Fruit fly (Drosophila melanogaster) whole organism, embryonic: ENCODE results near the gene CG13605.

Experiments
- ATbp ChIP-seq: fragments of 200-800 bp; sonication (Bioruptor generic); optimal IDR thresholded peaks from 2 replicates; lab custom pipeline; 2017; ENCODE audit warnings: missing biosample characterization, mild to moderate bottlenecking, missing genetic modification characterization, missing genetic modification reagents
- Atf-2 ChIP-seq: fragments of 200-800 bp; sonication (Bioruptor generic); optimal IDR thresholded peaks from 2 replicates; lab custom pipeline; 2016; ENCODE audit warnings: missing biosample characterization, missing genetic modification characterization
- Bdp1 ChIP-seq: fragments of 200-800 bp; sonication (Bioruptor generic); optimal IDR thresholded peaks from 3 replicates; lab custom pipeline; 2016; ENCODE audit warnings: missing biosample characterization, missing genetic modification characterization
- CG10147 ChIP-seq: fragments of 200-800 bp; sonication (Bioruptor generic); optimal IDR thresholded peaks from 2 replicates; lab custom pipeline; 2019; ENCODE audit warnings: missing biosample characterization, mild to moderate bottlenecking, missing genetic modification characterization, moderate library complexity
- CG10209 ChIP-seq: fragments of 200-800 bp; sonication (Bioruptor generic); optimal IDR thresholded peaks from 3 replicates; lab custom pipeline; 2017; ENCODE audit warnings: missing biosample characterization, mild to moderate bottlenecking, missing genetic modification characterization, missing genetic modification reagents
- CG1024 ChIP-seq: fragments of 200-800 bp; sonication (Bioruptor generic); IDR thresholded peaks from 2 replicates; pipeline ENCODE4 v1.3.6; 2022; ENCODE audit warnings: missing biosample characterization, missing genetic modification characterization
- CG12104 ChIP-seq: fragments of 200-800 bp; sonication (Bioruptor generic); optimal IDR thresholded peaks from 3 replicates; lab custom pipeline; 2016; ENCODE audit warnings: missing biosample characterization, missing genetic modification characterization
- CG12219 ChIP-seq: fragments of 200-800 bp; sonication (Bioruptor generic); optimal IDR thresholded peaks from 3 replicates; lab custom pipeline; 2018; ENCODE audit warnings: missing biosample characterization, mild to moderate bottlenecking, missing genetic modification characterization
- CG13296 ChIP-seq: fragments of 200-800 bp; sonication (Bioruptor generic); optimal IDR thresholded peaks from 3 replicates; lab custom pipeline; 2018; ENCODE audit warnings: missing biosample characterization, mild to moderate bottlenecking, missing genetic modification characterization
- CG15073 ChIP-seq: fragments of 200-800 bp; sonication (Bioruptor generic); optimal IDR thresholded peaks from 2 replicates; lab custom pipeline; 2016; ENCODE audit warnings: missing biosample characterization, missing genetic modification characterization
- CG17328 ChIP-seq: fragments of 200-800 bp; sonication (Bioruptor generic); IDR thresholded peaks from 2 replicates; pipeline ENCODE4 v1.3.6; 2022; ENCODE audit warnings: missing biosample characterization, missing genetic modification characterization
- CG17829 ChIP-seq: fragments of 200-800 bp; optimal IDR thresholded peaks from 2 replicates; lab custom pipeline; 2019; ENCODE audit warnings: missing biosample characterization, mild to moderate bottlenecking, missing genetic modification characterization, moderate library complexity
- CG30403 ChIP-seq: fragments of 200-800 bp; sonication (Bioruptor generic); optimal IDR thresholded peaks from 3 replicates; lab custom pipeline; 2016; ENCODE audit warnings: missing biosample characterization, missing genetic modification characterization
- CG30431 ChIP-seq: fragments of 200-800 bp; sonication (Bioruptor generic); optimal IDR thresholded peaks from 2 replicates; lab custom pipeline; 2017; ENCODE audit warnings: missing biosample characterization, missing genetic modification characterization
- CG31441 ChIP-seq: fragments of 200-800 bp; sonication (Bioruptor generic); IDR thresholded peaks from 2 replicates; pipeline ENCODE4 v1.3.6; 2022; ENCODE audit warnings: missing biosample characterization, missing genetic modification characterization
- CG3163 ChIP-seq: fragments of 200-800 bp; sonication (Bioruptor generic); optimal IDR thresholded peaks from 3 replicates; lab custom pipeline; 2016; ENCODE audit warnings: missing biosample characterization, missing genetic modification characterization
- CG4707 ChIP-seq: fragments of 200-800 bp; sonication (Bioruptor generic); optimal IDR thresholded peaks from 2 replicates; lab custom pipeline; 2018; ENCODE audit warnings: missing biosample characterization, mild to moderate bottlenecking, missing genetic modification characterization, moderate library complexity
- CG6683 ChIP-seq: fragments of 200-800 bp; sonication (Bioruptor generic); optimal IDR thresholded peaks from 2 replicates; lab custom pipeline; 2017; ENCODE audit warnings: missing biosample characterization, mild to moderate bottlenecking, missing genetic modification characterization, missing genetic modification reagents
- CG6791 ChIP-seq: fragments of 200-800 bp; sonication (Bioruptor generic); IDR thresholded peaks from 3 replicates; pipeline ENCODE4 v1.3.6; 2022; ENCODE audit warnings: missing biosample characterization, missing genetic modification characterization; ENCODE audit not compliant: partially characterized antibody
- CG7745 ChIP-seq: fragments of 200-800 bp; sonication (Bioruptor generic); optimal IDR thresholded peaks from 2 replicates; lab custom pipeline; 2018; ENCODE audit warnings: missing biosample characterization, mild to moderate bottlenecking, missing genetic modification characterization, moderate library complexity
- D19A ChIP-seq: fragments of 200-800 bp; optimal IDR thresholded peaks from 3 replicates; lab custom pipeline; 2019; ENCODE audit warnings: missing biosample characterization, mild to moderate bottlenecking, missing genetic modification characterization, moderate library complexity
- D19B ChIP-seq: fragments of 200-800 bp; sonication (Bioruptor generic); optimal IDR thresholded peaks from 2 replicates; lab custom pipeline; 2017; ENCODE audit warnings: missing biosample characterization, mild to moderate bottlenecking, missing genetic modification characterization
- Drgx ChIP-seq: fragments of 200-800 bp; sonication (Bioruptor generic); IDR thresholded peaks from 2 replicates; pipeline ENCODE4 v1.3.6; 2022; ENCODE audit warnings: missing biosample characterization, missing genetic modification characterization
- HHEX ChIP-seq: fragments of 200-800 bp; sonication (Bioruptor generic); optimal IDR thresholded peaks from 3 replicates; lab custom pipeline; 2017; ENCODE audit warnings: missing biosample characterization, mild to moderate bottlenecking, missing genetic modification characterization, missing genetic modification reagents
- HLH3B ChIP-seq: fragments of 200-800 bp; sonication (Bioruptor generic); IDR thresholded peaks from 2 replicates; pipeline ENCODE4 v1.3.6; 2022; ENCODE audit warnings: missing biosample characterization, missing genetic modification characterization
- HLH54F ChIP-seq: fragments of 200-800 bp; sonication (Bioruptor generic); optimal IDR thresholded peaks from 3 replicates; lab custom pipeline; 2016; ENCODE audit warnings: missing biosample characterization, missing genetic modification characterization
- Hr39 ChIP-seq: fragments of >200 bp; optimal IDR thresholded peaks from 2 replicates; lab custom pipeline; 2017
- Neu2 ChIP-seq: fragments of 200-800 bp; sonication (Bioruptor generic); optimal IDR thresholded peaks from 3 replicates; lab custom pipeline; 2016; ENCODE audit warnings: missing biosample characterization, missing genetic modification characterization, borderline replicate concordance
- Nf-YB ChIP-seq: fragments of 200-800 bp; sonication (Bioruptor generic); optimal IDR thresholded peaks from 3 replicates; lab custom pipeline; 2019; ENCODE audit warnings: missing biosample characterization, mild to moderate bottlenecking, missing genetic modification characterization, moderate library complexity
- Opbp ChIP-seq: fragments of 200-800 bp; sonication (Bioruptor generic); IDR thresholded peaks from 3 replicates; pipeline ENCODE4 v1.3.6; 2022; ENCODE audit warnings: missing biosample characterization, missing genetic modification characterization; ENCODE audit not compliant: partially characterized antibody
- Pdp1 ChIP-seq, 2 experiments: fragments of 200-800 bp; sonication (Bioruptor generic); optimal IDR thresholded peaks; 3 replicates each; lab custom pipeline; 2016; ENCODE audit warnings: missing biosample characterization in 2 of 2, missing genetic modification characterization in 2 of 2, mild to moderate bottlenecking in 1 of 2, moderate library complexity in 1 of 2
- Ptx1 ChIP-seq: fragments of 200-800 bp; sonication (Bioruptor generic); IDR thresholded peaks from 2 replicates; pipeline ENCODE4 v1.3.6; 2022; ENCODE audit warnings: missing biosample characterization, missing genetic modification characterization
- Ssrp ChIP-seq: fragments of 200-800 bp; sonication (Bioruptor generic); optimal IDR thresholded peaks from 2 replicates; lab custom pipeline; 2018; ENCODE audit warnings: missing biosample characterization, mild to moderate bottlenecking, missing genetic modification characterization, moderate library complexity
- Trl ChIP-seq, 3 experiments: fragments of >200 bp in 2 of 3; fragments of 200-800 bp in 1 of 3; sonication (Bioruptor generic) in 1 of 3; optimal IDR thresholded peaks; 2 replicates in 1 of 3; 3 replicates in 2 of 3; lab custom pipeline; 2016 to 2017; ENCODE audit warnings: missing biosample characterization in 1 of 3, missing genetic modification characterization in 1 of 3
- Xbp1 ChIP-seq: fragments of 200-800 bp; sonication (Bioruptor generic); optimal IDR thresholded peaks from 3 replicates; lab custom pipeline; 2016; ENCODE audit warnings: missing biosample characterization, mild to moderate bottlenecking, missing genetic modification characterization
- ato ChIP-seq: fragments of 200-800 bp; sonication (Bioruptor generic); IDR thresholded peaks from 2 replicates; pipeline ENCODE4 v1.3.6; 2022; ENCODE audit warnings: missing biosample characterization, missing genetic modification characterization; ENCODE audit not compliant: partially characterized antibody
- bigmax ChIP-seq: fragments of 200-800 bp; sonication (Bioruptor generic); optimal IDR thresholded peaks from 2 replicates; lab custom pipeline; 2018; ENCODE audit warnings: missing biosample characterization, mild to moderate bottlenecking, missing genetic modification characterization
- caup ChIP-seq: fragments of 200-800 bp; sonication (Bioruptor generic); optimal IDR thresholded peaks from 3 replicates; lab custom pipeline; 2017; ENCODE audit warnings: missing biosample characterization, mild to moderate bottlenecking, missing genetic modification characterization, moderate library complexity; ENCODE audit not compliant: severe bottlenecking
- crc ChIP-seq: fragments of 200-800 bp; sonication (Bioruptor generic); optimal IDR thresholded peaks from 2 replicates; lab custom pipeline; 2016; ENCODE audit warnings: missing biosample characterization, missing genetic modification characterization
- crp ChIP-seq, 2 experiments: fragments of 200-800 bp; sonication (Bioruptor generic); optimal IDR thresholded peaks; 2 replicates in 1 of 2; 3 replicates in 1 of 2; lab custom pipeline; 2017; ENCODE audit warnings: missing biosample characterization in 2 of 2, missing genetic modification characterization in 2 of 2, mild to moderate bottlenecking in 1 of 2, moderate library complexity in 1 of 2
- cwo ChIP-seq: fragments of 200-800 bp; sonication (Bioruptor generic); optimal IDR thresholded peaks from 3 replicates; lab custom pipeline; 2017; ENCODE audit warnings: missing biosample characterization, missing genetic modification characterization, mild to moderate bottlenecking, moderate library complexity, missing genetic modification reagents
- kah ChIP-seq: fragments of 200-800 bp; sonication (Bioruptor generic); optimal IDR thresholded peaks from 2 replicates; lab custom pipeline; 2018; ENCODE audit warnings: missing biosample characterization, mild to moderate bottlenecking, missing genetic modification characterization
- lmd ChIP-seq: fragments of 200-800 bp; sonication (Bioruptor generic); IDR thresholded peaks from 2 replicates; pipeline ENCODE4 v1.3.6; 2022; ENCODE audit warnings: missing biosample characterization, missing genetic modification characterization
- nom ChIP-seq: fragments of 200-800 bp; sonication (Bioruptor generic); optimal IDR thresholded peaks from 2 replicates; lab custom pipeline; 2017; ENCODE audit warnings: missing biosample characterization, missing genetic modification characterization, mild to moderate bottlenecking, moderate library complexity, missing genetic modification reagents
- schlank ChIP-seq: fragments of 200-800 bp; sonication (Bioruptor generic); optimal IDR thresholded peaks from 2 replicates; lab custom pipeline; 2018; ENCODE audit warnings: missing biosample characterization, mild to moderate bottlenecking, missing genetic modification characterization
- stc ChIP-seq: fragments of 200-800 bp; sonication (Bioruptor generic); IDR thresholded peaks from 2 replicates; pipeline ENCODE4 v1.3.6; 2022; ENCODE audit warnings: missing biosample characterization, missing genetic modification characterization
- stwl ChIP-seq: fragments of 200-800 bp; sonication (Bioruptor generic); optimal IDR thresholded peaks from 3 replicates; lab custom pipeline; 2018; ENCODE audit warnings: missing biosample characterization, mild to moderate bottlenecking, missing genetic modification characterization, moderate library complexity
- tgo ChIP-seq: fragments of 200-800 bp; sonication (Bioruptor generic); IDR thresholded peaks from 3 replicates; pipeline ENCODE4 v1.3.6; 2022; ENCODE audit warnings: missing biosample characterization, missing genetic modification characterization
- tx ChIP-seq: fragments of 200-800 bp; sonication (Bioruptor generic); optimal IDR thresholded peaks from 2 replicates; lab custom pipeline; 2016; ENCODE audit warnings: missing biosample characterization, missing genetic modification characterization

Gene CG13605

dm6 chr3R:24142971-24143370, 30.8 kb upstream of the CG13605 start (continued):
- TF ChIP-seq CG6791 (GFP tag; lab: Robert Waterston, UW) = no peak
- no peak for TF ChIP-seq CG13296
- TF ChIP-seq crc (GFP tag; lab: Kevin White, UChicago) = no peak
- TF ChIP-seq CG31441 (GFP tag; lab: Robert Waterston, UW) = peak; percentile 47; the same call in 1 of the 2 replicates
- 0 out of 2 replicates have a peak, but pooled peaks have one; percentile 40 for TF ChIP-seq stc (GFP tag; lab: Robert Waterston, UW)
- no peak for TF ChIP-seq HLH54F
- peak; percentile 33; the same call in 1 of the 2 replicates for TF ChIP-seq lmd
- no peak for TF ChIP-seq Nf-YB (GFP tag; lab: Kevin White, UChicago)
- TF ChIP-seq Ptx1 (GFP tag; lab: Robert Waterston, UW) = peak; percentile 51; the same call in 1 of the 2 replicates
- no peak for TF ChIP-seq stwl
- no peak for TF ChIP-seq CG6683 (GFP tag; lab: Kevin White, UChicago)
- no peak for TF ChIP-seq Atf-2 (GFP tag; lab: Kevin White, UChicago)
- TF ChIP-seq Drgx (GFP tag; lab: Robert Waterston, UW) = peak; percentile 80
- TF ChIP-seq CG30431 (GFP tag; lab: Kevin White, UChicago) = no peak
- no peak for TF ChIP-seq HHEX (GFP tag; lab: Kevin White, UChicago)
- no peak for TF ChIP-seq CG12104
- peak; percentile 26 for TF ChIP-seq ATbp
- TF ChIP-seq CG12219 = no peak
- peak; percentile 81 for TF ChIP-seq nom (GFP tag; lab: Kevin White, UChicago)
- TF ChIP-seq D19B (GFP tag; lab: Kevin White, UChicago) = no peak
- peak; percentile 11 for TF ChIP-seq CG30403 (GFP tag; lab: Kevin White, UChicago)
- TF ChIP-seq Bdp1 (GFP tag; lab: Kevin White, UChicago) = no peak
- TF ChIP-seq CG7745 (tag; lab: Kevin White, UChicago) = no peak
- TF ChIP-seq cwo (GFP tag; lab: Kevin White, UChicago) = peak; percentile 1
- no peak for TF ChIP-seq Trl (optimal IDR thresholded peaks at IDR 0.05; lab: Kevin White, UChicago)
- no peak for TF ChIP-seq Trl (GFP tag; optimal IDR thresholded peaks at IDR 0.05; lab: Kevin White, UChicago)
- no peak for TF ChIP-seq Opbp (GFP tag; lab: Robert Waterston, UW)
- TF ChIP-seq Xbp1 = peak; percentile 24
- TF ChIP-seq Ssrp = peak; percentile 7
- peak; percentile 46; the same call in 2 of the 3 replicates for TF ChIP-seq tgo (GFP tag; lab: Robert Waterston, UW)
- no peak for TF ChIP-seq Neu2
- peak; percentile 32; the same call in 1 of the 2 replicates for TF ChIP-seq HLH3B (GFP tag; lab: Robert Waterston, UW)
- no peak for TF ChIP-seq CG10147 (GFP tag; lab: Kevin White, UChicago)
- TF ChIP-seq CG17829 = peak; percentile 22
- TF ChIP-seq bigmax (GFP tag; lab: Kevin White, UChicago) = no peak
- TF ChIP-seq ato (GFP tag; lab: Robert Waterston, UW) = no peak
- TF ChIP-seq Pdp1 (GFP tag; optimal IDR thresholded peaks at IDR 0.05; lab: Kevin White, UChicago) = peak in 1 of 2 experiments; percentile 6
- TF ChIP-seq caup (GFP tag; lab: Kevin White, UChicago) = no peak
- peak; percentile 37 for TF ChIP-seq D19A (tag; lab: Kevin White, UChicago)
- TF ChIP-seq CG1024 (GFP tag; lab: Robert Waterston, UW) = no peak
- TF ChIP-seq Hr39 (lab: Kevin White, UChicago) = no peak
- TF ChIP-seq CG17328 = 0 out of 2 replicates have a peak, but pooled peaks have one; percentile 25
- TF ChIP-seq tx = no peak
- TF ChIP-seq CG10209 = no peak
- no peak for TF ChIP-seq CG15073 (GFP tag; lab: Kevin White, UChicago)
- no peak for TF ChIP-seq CG4707 (GFP tag; lab: Kevin White, UChicago)
- TF ChIP-seq CG3163 (GFP tag; lab: Kevin White, UChicago) = no peak
- TF ChIP-seq kah (GFP tag; lab: Kevin White, UChicago) = no peak
- no peak for TF ChIP-seq crp (GFP tag; optimal IDR thresholded peaks at IDR 0.05; lab: Kevin White, UChicago)
- TF ChIP-seq schlank (tag; lab: Kevin White, UChicago) = no peak
